Worm (Caenorhabditis elegans) whole organism, mixed stage, embryonic: ENCODE measurements around the gene R09D1.14.

Experiments used
- elt-1 ChIP-seq: sonication (generic microtip); optimal IDR thresholded peaks from 2 replicates; lab custom pipeline; 2017; ENCODE audit warnings: missing genetic modification characterization, mild to moderate bottlenecking, missing compliant biosample characterization, antibody characterized with exemption, moderate library complexity, borderline replicate concordance; ENCODE audit not compliant: insufficient read depth
- lsy-2 ChIP-seq: fragments of 150-350 bp; optimal IDR thresholded peaks from 2 replicates; lab custom pipeline; 2014; ENCODE audit warnings: missing biosample characterization, missing genetic modification characterization
- nhr-28 ChIP-seq: fragments of 150-350 bp; optimal IDR thresholded peaks from 2 replicates; lab custom pipeline; 2014; ENCODE audit warnings: missing biosample characterization, missing genetic modification characterization
- snpc-4 ChIP-seq: fragments of 150-350 bp; optimal IDR thresholded peaks from 2 replicates; lab custom pipeline; 2014; ENCODE audit warnings: missing biosample characterization, missing genetic modification characterization
- unc-39 ChIP-seq: fragments of 150-350 bp; optimal IDR thresholded peaks from 2 replicates; lab custom pipeline; 2014; ENCODE audit warnings: missing biosample characterization, missing genetic modification characterization

DNA sequence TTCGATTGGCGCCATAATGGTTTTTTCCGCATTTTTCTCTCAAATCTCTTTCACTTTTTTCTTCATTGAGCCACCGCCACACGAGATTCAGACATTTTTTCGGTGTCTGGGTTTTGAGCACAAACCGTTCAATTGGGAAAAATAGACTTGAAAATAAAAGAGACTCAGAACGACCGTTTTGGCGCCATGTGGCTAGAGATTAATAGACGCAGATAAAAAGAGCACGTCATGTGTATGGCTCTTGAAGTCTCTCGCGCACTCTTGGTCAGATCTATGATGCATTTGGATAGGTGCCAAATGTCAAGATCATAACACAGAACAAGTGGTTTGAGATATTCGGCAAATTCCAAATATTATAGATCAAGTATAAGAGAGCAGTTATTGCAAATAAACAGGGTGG, 22.1 kb upstream of the R09D1.14 start:
- TF ChIP-seq snpc-4 (tag; lab: Kevin White, UChicago) = no peak
- TF ChIP-seq unc-39 = no peak
- TF ChIP-seq lsy-2 (tag; lab: Kevin White, UChicago) = no peak
- TF ChIP-seq elt-1 (tag; lab: Kevin White, UChicago) = no peak
- TF ChIP-seq nhr-28 (tag; lab: Kevin White, UChicago) = no peak
